Fruit fly (Drosophila melanogaster) whole organism, embryonic: ENCODE data around the gene CG1273.

ENCODE experiments used
- Asciz ChIP-seq: fragments of 200-800 bp; sonication (Bioruptor generic); optimal IDR thresholded peaks from 2 replicates; lab custom pipeline; 2017; ENCODE audit warnings: missing biosample characterization, mild to moderate bottlenecking, missing genetic modification characterization, missing genetic modification reagents
- Bdp1 ChIP-seq: fragments of 200-800 bp; sonication (Bioruptor generic); optimal IDR thresholded peaks from 3 replicates; lab custom pipeline; 2016; ENCODE audit warnings: missing biosample characterization, missing genetic modification characterization
- CG10274 ChIP-seq: fragments of 200-800 bp; sonication (Bioruptor generic); optimal IDR thresholded peaks from 3 replicates; lab custom pipeline; 2017; ENCODE audit warnings: missing biosample characterization, mild to moderate bottlenecking, missing genetic modification characterization
- CG10462 ChIP-seq: fragments of 200-800 bp; sonication (Bioruptor generic); optimal IDR thresholded peaks from 2 replicates; lab custom pipeline; 2016; ENCODE audit warnings: missing biosample characterization, missing genetic modification characterization
- CG10959 ChIP-seq: fragments of 200-800 bp; sonication (Bioruptor generic); IDR thresholded peaks from 2 replicates; pipeline ENCODE4 v1.3.6; 2022; ENCODE audit warnings: missing biosample characterization, missing genetic modification characterization
- CG10979 ChIP-seq: fragments of 200-800 bp; sonication (Bioruptor generic); optimal IDR thresholded peaks from 2 replicates; lab custom pipeline; 2018; ENCODE audit warnings: missing biosample characterization, mild to moderate bottlenecking, missing genetic modification characterization, moderate library complexity
- CG11696 ChIP-seq: fragments of 200-800 bp; sonication (Bioruptor generic); IDR thresholded peaks from 2 replicates; pipeline ENCODE4 v1.3.6; 2022; ENCODE audit warnings: missing biosample characterization, missing genetic modification characterization
- CG12659 ChIP-seq: fragments of 200-800 bp; sonication (Bioruptor generic); optimal IDR thresholded peaks from 3 replicates; lab custom pipeline; 2017; ENCODE audit warnings: mild to moderate bottlenecking, missing biosample characterization, missing genetic modification reagents, missing genetic modification characterization
- CG12744 ChIP-seq: fragments of 200-800 bp; sonication (Bioruptor generic); optimal IDR thresholded peaks from 2 replicates; lab custom pipeline; 2016; ENCODE audit warnings: missing biosample characterization, missing genetic modification characterization
- CG1647 ChIP-seq: fragments of 200-800 bp; sonication (Bioruptor generic); optimal IDR thresholded peaks from 3 replicates; lab custom pipeline; 2016; ENCODE audit warnings: missing biosample characterization, missing genetic modification characterization
- CG17385 ChIP-seq: fragments of 200-800 bp; sonication (Bioruptor generic); optimal IDR thresholded peaks from 3 replicates; lab custom pipeline; 2018; ENCODE audit warnings: missing biosample characterization, mild to moderate bottlenecking, missing genetic modification characterization
- CG2120 ChIP-seq: fragments of 200-800 bp; sonication (Bioruptor generic); optimal IDR thresholded peaks from 3 replicates; lab custom pipeline; 2016; ENCODE audit warnings: missing biosample characterization, missing genetic modification characterization
- CG32772 ChIP-seq: fragments of 200-800 bp; sonication (Bioruptor generic); IDR thresholded peaks from 2 replicates; pipeline ENCODE4 v1.3.6; 2022; ENCODE audit warnings: missing biosample characterization, missing genetic modification characterization
- CG34376 ChIP-seq: fragments of 200-800 bp; sonication (Bioruptor generic); optimal IDR thresholded peaks from 2 replicates; lab custom pipeline; 2018; ENCODE audit warnings: missing biosample characterization, mild to moderate bottlenecking, missing genetic modification characterization
- CG3726 ChIP-seq: fragments of 200-800 bp; sonication (Bioruptor generic); IDR thresholded peaks from 3 replicates; pipeline ENCODE4, ENCODE4 v1.3.6; 2022; ENCODE audit warnings: missing biosample characterization, missing genetic modification characterization
- CG5180 ChIP-seq: fragments of 200-800 bp; sonication (Bioruptor generic); optimal IDR thresholded peaks from 3 replicates; lab custom pipeline; 2017; ENCODE audit warnings: missing biosample characterization, missing genetic modification characterization, mild to moderate bottlenecking, moderate library complexity, missing genetic modification reagents
- CG6254 ChIP-seq: fragments of 200-800 bp; sonication (Bioruptor generic); optimal IDR thresholded peaks from 3 replicates; lab custom pipeline; 2017; ENCODE audit warnings: mild to moderate bottlenecking, missing biosample characterization, missing genetic modification reagents, missing genetic modification characterization
- CG9727 ChIP-seq: fragments of 200-800 bp; sonication (Bioruptor generic); optimal IDR thresholded peaks from 3 replicates; lab custom pipeline; 2017; ENCODE audit warnings: missing biosample characterization, mild to moderate bottlenecking, missing genetic modification characterization
- CG9932 ChIP-seq: fragments of 200-800 bp; sonication (Bioruptor generic); IDR thresholded peaks from 2 replicates; pipeline ENCODE4 v1.3.6; 2022; ENCODE audit warnings: missing biosample characterization, missing genetic modification characterization
- D19A ChIP-seq: fragments of 200-800 bp; optimal IDR thresholded peaks from 3 replicates; lab custom pipeline; 2019; ENCODE audit warnings: missing biosample characterization, mild to moderate bottlenecking, missing genetic modification characterization, moderate library complexity
- Dbx ChIP-seq: fragments of 200-800 bp; sonication (Bioruptor generic); IDR thresholded peaks from 3 replicates; pipeline ENCODE4 v1.3.6; 2022; ENCODE audit warnings: missing biosample characterization, missing genetic modification characterization
- Doc2 ChIP-seq: fragments of 200-800 bp; sonication (Bioruptor generic); IDR thresholded peaks from 2 replicates; pipeline ENCODE4 v1.3.6; 2022; ENCODE audit warnings: missing biosample characterization, missing genetic modification characterization
- E2f1 ChIP-seq: fragments of 200-800 bp; sonication (Bioruptor generic); IDR thresholded peaks from 2 replicates; pipeline ENCODE4 v1.3.6; 2022; ENCODE audit warnings: missing biosample characterization, missing genetic modification characterization
- E2f2 ChIP-seq: fragments of 200-800 bp; sonication (Bioruptor generic); IDR thresholded peaks from 2 replicates; pipeline ENCODE4 v1.3.6; 2022; ENCODE audit warnings: missing biosample characterization, missing genetic modification characterization
- ERR ChIP-seq: fragments of 200-800 bp; sonication (Bioruptor generic); optimal IDR thresholded peaks from 2 replicates; lab custom pipeline; 2016; ENCODE audit warnings: missing biosample characterization, missing genetic modification characterization
- H2.0 ChIP-seq: fragments of 200-800 bp; sonication (Bioruptor generic); IDR thresholded peaks from 2 replicates; pipeline ENCODE4 v1.3.6; 2022; ENCODE audit warnings: missing biosample characterization, missing genetic modification characterization
- HLH3B ChIP-seq: fragments of 200-800 bp; sonication (Bioruptor generic); IDR thresholded peaks from 2 replicates; pipeline ENCODE4 v1.3.6; 2022; ENCODE audit warnings: missing biosample characterization, missing genetic modification characterization
- Hsf ChIP-seq: fragments of 200-800 bp; sonication (Bioruptor generic); optimal IDR thresholded peaks from 3 replicates; lab custom pipeline; 2016; ENCODE audit warnings: missing biosample characterization, missing genetic modification characterization
- NC2β ChIP-seq: fragments of 200-800 bp; sonication (Bioruptor generic); optimal IDR thresholded peaks from 2 replicates; lab custom pipeline; 2016; ENCODE audit warnings: missing biosample characterization, missing genetic modification characterization
- Trl ChIP-seq, 3 experiments: fragments of >200 bp in 2 of 3; fragments of 200-800 bp in 1 of 3; sonication (Bioruptor generic) in 1 of 3; optimal IDR thresholded peaks; 2 replicates in 1 of 3; 3 replicates in 2 of 3; lab custom pipeline; 2016 to 2017; ENCODE audit warnings: missing biosample characterization in 1 of 3, missing genetic modification characterization in 1 of 3
- cas ChIP-seq: fragments of 200-800 bp; sonication (Bioruptor generic); IDR thresholded peaks from 2 replicates; pipeline ENCODE4 v1.3.6; 2022; ENCODE audit warnings: missing biosample characterization, missing genetic modification characterization
- chn ChIP-seq: fragments of 200-800 bp; sonication (Bioruptor generic); optimal IDR thresholded peaks from 2 replicates; lab custom pipeline; 2016; ENCODE audit warnings: missing biosample characterization, missing genetic modification characterization
- crc ChIP-seq: fragments of 200-800 bp; sonication (Bioruptor generic); optimal IDR thresholded peaks from 2 replicates; lab custom pipeline; 2016; ENCODE audit warnings: missing biosample characterization, missing genetic modification characterization
- crol ChIP-seq: fragments of 200-800 bp; sonication (Bioruptor generic); IDR thresholded peaks from 2 replicates; pipeline ENCODE4 v1.3.6; 2022; ENCODE audit warnings: missing biosample characterization, missing genetic modification characterization
- dmrt11E ChIP-seq: fragments of 200-800 bp; sonication (Bioruptor generic); optimal IDR thresholded peaks from 3 replicates; lab custom pipeline; 2018; ENCODE audit warnings: missing biosample characterization, mild to moderate bottlenecking, missing genetic modification characterization, moderate library complexity
- dmrt99B ChIP-seq: fragments of 200-800 bp; sonication (Bioruptor generic); optimal IDR thresholded peaks from 2 replicates; lab custom pipeline; 2018; ENCODE audit warnings: missing biosample characterization, mild to moderate bottlenecking, missing genetic modification characterization, moderate library complexity
- dysf ChIP-seq: fragments of 200-800 bp; sonication (Bioruptor generic); IDR thresholded peaks from 3 replicates; pipeline ENCODE4 v1.3.6; 2022; ENCODE audit warnings: missing biosample characterization, missing genetic modification characterization
- hth ChIP-seq: fragments of >200 bp; optimal IDR thresholded peaks from 2 replicates; lab custom pipeline; 2017; ENCODE audit warnings: inconsistent platforms
- knrl ChIP-seq: fragments of 200-800 bp; sonication (Bioruptor generic); IDR thresholded peaks from 3 replicates; pipeline ENCODE4 v1.3.6; 2022; ENCODE audit warnings: missing biosample characterization, missing genetic modification characterization; ENCODE audit not compliant: partially characterized antibody
- lmd ChIP-seq: fragments of 200-800 bp; sonication (Bioruptor generic); IDR thresholded peaks from 2 replicates; pipeline ENCODE4 v1.3.6; 2022; ENCODE audit warnings: missing biosample characterization, missing genetic modification characterization
- mld ChIP-seq: fragments of 200-800 bp; sonication (Bioruptor generic); IDR thresholded peaks from 3 replicates; pipeline ENCODE4 v1.3.6; 2022; ENCODE audit warnings: missing biosample characterization, missing genetic modification characterization; ENCODE audit not compliant: partially characterized antibody
- oc ChIP-seq: fragments of 200-800 bp; sonication (Bioruptor generic); optimal IDR thresholded peaks from 2 replicates; lab custom pipeline; 2018; ENCODE audit warnings: missing biosample characterization, mild to moderate bottlenecking, missing genetic modification characterization, moderate library complexity
- pum ChIP-seq: fragments of 200-800 bp; sonication (Bioruptor generic); optimal IDR thresholded peaks from 2 replicates; lab custom pipeline; 2016; ENCODE audit warnings: missing biosample characterization, missing genetic modification characterization
- rib ChIP-seq: fragments of 200-800 bp; sonication (Bioruptor generic); IDR thresholded peaks from 2 replicates; pipeline ENCODE4 v1.3.6; 2022; ENCODE audit warnings: missing biosample characterization, missing genetic modification characterization
- run ChIP-seq: fragments of 200-800 bp; sonication (Bioruptor generic); optimal IDR thresholded peaks from 3 replicates; lab custom pipeline; 2018; ENCODE audit warnings: missing biosample characterization, mild to moderate bottlenecking, missing genetic modification characterization
- sens-2 ChIP-seq: fragments of 200-800 bp; sonication (Bioruptor generic); IDR thresholded peaks from 2 replicates; pipeline ENCODE4 v1.3.6; 2022; ENCODE audit warnings: missing biosample characterization, missing genetic modification characterization
- sima ChIP-seq: fragments of 200-800 bp; sonication (Bioruptor generic); optimal IDR thresholded peaks from 2 replicates; lab custom pipeline; 2016; ENCODE audit warnings: missing biosample characterization, missing genetic modification characterization
- sna ChIP-seq: fragments of 200-800 bp; sonication (Bioruptor generic); IDR thresholded peaks from 2 replicates; pipeline ENCODE4 v1.3.6; 2022; ENCODE audit warnings: missing biosample characterization, missing genetic modification characterization; ENCODE audit not compliant: partially characterized antibody
- tna ChIP-seq: fragments of 200-800 bp; sonication (Bioruptor generic); IDR thresholded peaks from 2 replicates; pipeline ENCODE4 v1.3.6; 2022; ENCODE audit warnings: missing biosample characterization, missing genetic modification characterization; ENCODE audit not compliant: partially characterized antibody
- tx ChIP-seq: fragments of 200-800 bp; sonication (Bioruptor generic); optimal IDR thresholded peaks from 2 replicates; lab custom pipeline; 2016; ENCODE audit warnings: missing biosample characterization, missing genetic modification characterization

Gene CG1273

dm6 chr3L:4228187-4228836 lies 35.2 kb upstream of the CG1273 start (continued):
- TF ChIP-seq CG2120 (GFP tag; lab: Kevin White, UChicago): peak; percentile 73
- peak; percentile 79 for TF ChIP-seq Dbx (GFP tag; lab: Robert Waterston, UW)
- TF ChIP-seq tx (GFP tag; lab: Kevin White, UChicago): peak; percentile 94
- no peak for TF ChIP-seq hth (lab: Kevin White, UChicago)
- TF ChIP-seq E2f1: peak; percentile 96
- TF ChIP-seq tna (GFP tag; lab: Robert Waterston, UW): no peak
- peak; percentile 95 for TF ChIP-seq CG17385 (GFP tag; lab: Kevin White, UChicago)
- TF ChIP-seq H2.0 (GFP tag; lab: Robert Waterston, UW): peak; percentile 96
- peak; percentile 98 for TF ChIP-seq HLH3B
- TF ChIP-seq CG9932 (GFP tag; lab: Robert Waterston, UW): peak; percentile 67
- peak; percentile 97 for TF ChIP-seq lmd (GFP tag; lab: Robert Waterston, UW)
- TF ChIP-seq CG9727: peak; percentile 97
- peak; percentile 92 for TF ChIP-seq run (tag; lab: Kevin White, UChicago)
- peak; percentile 96 for TF ChIP-seq CG6254 (GFP tag; lab: Kevin White, UChicago)
- peak; percentile 97 for TF ChIP-seq CG32772
- peak; percentile 93 for TF ChIP-seq NC2β
- peak; percentile 79 for TF ChIP-seq CG10274 (GFP tag; lab: Kevin White, UChicago)
- TF ChIP-seq rib: peak; percentile 79
- TF ChIP-seq CG5180: peak; percentile 92
- peak; percentile 88 for TF ChIP-seq CG1647 (GFP tag; lab: Kevin White, UChicago)
- TF ChIP-seq dmrt99B (tag; lab: Kevin White, UChicago): peak; percentile 98
- TF ChIP-seq CG10979: peak; percentile 98
- peak; percentile 92 for TF ChIP-seq chn
- TF ChIP-seq CG11696 (GFP tag; lab: Robert Waterston, UW): peak; percentile 88
- peak; percentile 97 for TF ChIP-seq dysf (GFP tag; lab: Robert Waterston, UW)
- TF ChIP-seq dmrt11E (tag; lab: Kevin White, UChicago): peak; percentile 97
- peak; percentile 79 for TF ChIP-seq E2f2 (GFP tag; lab: Robert Waterston, UW)
- peak; percentile 94 for TF ChIP-seq D19A (tag; lab: Kevin White, UChicago)
- peak; percentile 96 for TF ChIP-seq Hsf
- no peak for TF ChIP-seq Trl (optimal IDR thresholded peaks at IDR 0.05; lab: Kevin White, UChicago)
- peak; percentile 94 for TF ChIP-seq Trl (GFP tag; optimal IDR thresholded peaks at IDR 0.05; lab: Kevin White, UChicago)
- TF ChIP-seq CG10959 (GFP tag; lab: Robert Waterston, UW): peak; percentile 94
- peak; percentile 81 for TF ChIP-seq crc (GFP tag; lab: Kevin White, UChicago)
- peak; percentile 95 for TF ChIP-seq Asciz
- TF ChIP-seq oc (tag; lab: Kevin White, UChicago): peak; percentile 97
- peak; percentile 96 for TF ChIP-seq pum (GFP tag; lab: Kevin White, UChicago)
- TF ChIP-seq sima: peak; percentile 91
- TF ChIP-seq CG12744 (GFP tag; lab: Kevin White, UChicago): peak; percentile 74
- TF ChIP-seq ERR: peak; percentile 91
- TF ChIP-seq CG34376 (GFP tag; lab: Kevin White, UChicago): peak; percentile 68
- TF ChIP-seq mld (GFP tag; lab: Robert Waterston, UW): no peak
- TF ChIP-seq CG12659 (GFP tag; lab: Kevin White, UChicago): peak; percentile 96
- no peak for TF ChIP-seq sna (GFP tag; lab: Robert Waterston, UW)
- TF ChIP-seq CG10462 (GFP tag; lab: Kevin White, UChicago): peak; percentile 92
- TF ChIP-seq CG3726 (GFP tag; lab: Robert Waterston, UW): peak; percentile 95
- TF ChIP-seq cas (GFP tag; lab: Robert Waterston, UW): peak; percentile 67; the same call in 1 of the 2 replicates
- peak; percentile 98 for TF ChIP-seq sens-2
- TF ChIP-seq Bdp1: peak; percentile 84
- no peak for TF ChIP-seq knrl (GFP tag; lab: Robert Waterston, UW)
- peak; percentile 97 for TF ChIP-seq crol (GFP tag; lab: Robert Waterston, UW)
- TF ChIP-seq Doc2 (GFP tag; lab: Robert Waterston, UW): peak; percentile 73; the same call in 1 of the 2 replicates
